Worm (Caenorhabditis elegans) whole organism, dauer: ENCODE data around the gene cpna-5.

ENCODE experiments used
- unc-62 ChIP-seq: sonication (generic microtip); optimal IDR thresholded peaks from 2 replicates; lab custom pipeline; 2017; ENCODE audit warnings: missing biosample characterization, missing genetic modification reagents, missing genetic modification characterization

The cpna-5 gene

ce11 chrII:7708540-7708939 lies 9.9 kb downstream of the cpna-5 start, which contains the start of gene B0495.9:
B0495.9 (minus strand) TSS chrII:7708710.
- TF ChIP-seq unc-62 (GFP tag; lab: Kevin White, UChicago) = no peak

ce11 chrII:7707383-7707782 lies 11.0 kb downstream of the cpna-5 start, which contains the start of gene luc-7L:
luc-7L (minus strand) TSS chrII:7707483.
- no peak for TF ChIP-seq unc-62 (GFP tag; lab: Kevin White, UChicago)

ce11 chrII:7705152-7705551 lies 13.2 kb downstream of the cpna-5 start, which contains the start of gene B0495.7:
B0495.7 (minus strand) TSS chrII:7705233.
- TF ChIP-seq unc-62 (GFP tag; lab: Kevin White, UChicago) = no peak

- TF ChIP-seq unc-62 (GFP tag; lab: Kevin White, UChicago) = no peak
These were observed 14.0 kb downstream of the cpna-5 start for ce11 chrII:7704387-7704786.

- TF ChIP-seq unc-62 (GFP tag; lab: Kevin White, UChicago) = no peak
These were observed 19.4 kb downstream of the cpna-5 start, which contains the start of the genes moa-2 and cdk-11.1 for ce11 chrII:7699009-7699408. moa-2 (minus strand) TSS chrII:7699033. cdk-11.1 (plus strand) TSS chrII:7699235.

- TF ChIP-seq unc-62 (GFP tag; lab: Kevin White, UChicago) = no peak
These were observed 20.0 kb downstream of the cpna-5 start, which contains the start of gene B0495.5 for ce11 chrII:7698406-7698805. B0495.5 (minus strand) TSS chrII:7698506.

- TF ChIP-seq unc-62 (GFP tag; lab: Kevin White, UChicago) = no peak
These were observed 21.2 kb downstream of the cpna-5 start for ce11 chrII:7697156-7697555.

ce11 chrII:7695636-7696035 lies 22.8 kb downstream of the cpna-5 start:
- TF ChIP-seq unc-62 (GFP tag; lab: Kevin White, UChicago) = no peak

ce11 chrII:7694745-7695144 lies 23.6 kb downstream of the cpna-5 start:
- TF ChIP-seq unc-62 (GFP tag; lab: Kevin White, UChicago) = no peak

- TF ChIP-seq unc-62 (GFP tag; lab: Kevin White, UChicago) = no peak
These were observed 24.5 kb downstream of the cpna-5 start, which contains the start of gene nhx-2 for ce11 chrII:7693929-7694328. nhx-2 (minus strand) TSS chrII:7693957.

ce11 chrII:7690384-7690783 lies 28.0 kb downstream of the cpna-5 start, which contains the start of gene pid-1:
pid-1 (minus strand) TSS chrII:7690556.
- TF ChIP-seq unc-62 (GFP tag; lab: Kevin White, UChicago) = no peak

ce11 chrII:7684589-7684988 lies 33.8 kb downstream of the cpna-5 start, which contains the start of gene F18A1.1:
F18A1.1 (plus strand) TSS chrII:7684889.
- no peak for TF ChIP-seq unc-62 (GFP tag; lab: Kevin White, UChicago)

ce11 chrII:7682488-7682887 lies 35.9 kb downstream of the cpna-5 start:
- TF ChIP-seq unc-62 (GFP tag; lab: Kevin White, UChicago) = no peak

ce11 chrII:7681898-7682297 lies 36.5 kb downstream of the cpna-5 start, which contains the start of gene lin-26:
lin-26 (plus strand) TSS chrII:7682198.
- no peak for TF ChIP-seq unc-62 (GFP tag; lab: Kevin White, UChicago)

- no peak for TF ChIP-seq unc-62 (GFP tag; lab: Kevin White, UChicago)
These were observed 38.8 kb downstream of the cpna-5 start for ce11 chrII:7679499-7680012.

- no peak for TF ChIP-seq unc-62 (GFP tag; lab: Kevin White, UChicago)
These were observed 39.9 kb downstream of the cpna-5 start for ce11 chrII:7678512-7678911.

ce11 chrII:7676307-7676905 lies 42.0 kb downstream of the cpna-5 start:
- no peak for TF ChIP-seq unc-62 (GFP tag; lab: Kevin White, UChicago)
